Fruit fly (Drosophila melanogaster) whole organism, wandering third instar larva: ENCODE results near the gene CG14420.

Experiments used
- Dfd ChIP-seq: fragments of >200 bp; optimal IDR thresholded peaks from 2 replicates; lab custom pipeline; 2017; ENCODE audit warnings: missing biosample characterization, missing genetic modification characterization
- Myc ChIP-seq: fragments of >200 bp; optimal IDR thresholded peaks from 2 replicates; lab custom pipeline; 2017
- OdsH ChIP-seq: fragments of 200-800 bp; sonication (Bioruptor generic); optimal IDR thresholded peaks from 2 replicates; lab custom pipeline; 2016; ENCODE audit warnings: missing biosample characterization, mild to moderate bottlenecking, missing genetic modification characterization
- fru ChIP-seq: fragments of 200-800 bp; sonication (Bioruptor generic); optimal IDR thresholded peaks from 3 replicates; lab custom pipeline; 2016; ENCODE audit warnings: missing biosample characterization, mild to moderate bottlenecking, missing genetic modification characterization

- TF ChIP-seq fru (GFP tag; lab: Kevin White, UChicago) = peak; percentile 31
- TF ChIP-seq OdsH (GFP tag; lab: Kevin White, UChicago) = no peak
- TF ChIP-seq Dfd = no peak
- TF ChIP-seq Myc = peak; percentile 38
Observed at dm6 chrX:2947545-2948072, 9.0 kb downstream of the CG14420 start, which contains the start of gene CG3603.
